Fruit fly (Drosophila melanogaster): ENCODE results near the gene Tps1.

dm6 chr2L:4372802-4373570 lies 15.1 kb upstream of the Tps1 start:
- TF ChIP-seq CTCF (optimal IDR thresholded peaks at IDR 0.05): no peak
- TF ChIP-seq CG8478 (optimal IDR thresholded peaks at IDR 0.05): no peak
